Fruit fly (Drosophila melanogaster): ENCODE data around the gene CG42818.

The CG42818 gene

dm6 chr2L:16282077-16282471, 40.3 kb downstream of the CG42818 start (continued):
- no peak for TF ChIP-seq fd102C (GFP tag; optimal IDR thresholded peaks at IDR 0.05)
- no peak for TF ChIP-seq Nf-YA (GFP tag; IDR thresholded peaks at IDR 0.05)
- no peak for TF ChIP-seq gsb (GFP tag; IDR thresholded peaks at IDR 0.05)
- no peak for TF ChIP-seq chif (GFP tag; optimal IDR thresholded peaks at IDR 0.05)
- peak; percentile 13 for TF ChIP-seq sd (tag; optimal IDR thresholded peaks at IDR 0.05)
- no peak for TF ChIP-seq CG4424 (GFP tag; optimal IDR thresholded peaks at IDR 0.05)
- TF ChIP-seq Myb (GFP tag; optimal IDR thresholded peaks at IDR 0.05) = no peak
- no peak for TF ChIP-seq nau (GFP tag; optimal IDR thresholded peaks at IDR 0.05)
- no peak for TF ChIP-seq fu2 (GFP tag; optimal IDR thresholded peaks at IDR 0.05)
- 0 out of 3 replicates have a peak, but pooled peaks have one; percentile 22 for TF ChIP-seq Opbp (GFP tag; IDR thresholded peaks at IDR 0.05; ENCODE audit: partially characterized antibody)
- TF ChIP-seq maf-S (GFP tag; optimal IDR thresholded peaks at IDR 0.05) = no peak

DNA sequence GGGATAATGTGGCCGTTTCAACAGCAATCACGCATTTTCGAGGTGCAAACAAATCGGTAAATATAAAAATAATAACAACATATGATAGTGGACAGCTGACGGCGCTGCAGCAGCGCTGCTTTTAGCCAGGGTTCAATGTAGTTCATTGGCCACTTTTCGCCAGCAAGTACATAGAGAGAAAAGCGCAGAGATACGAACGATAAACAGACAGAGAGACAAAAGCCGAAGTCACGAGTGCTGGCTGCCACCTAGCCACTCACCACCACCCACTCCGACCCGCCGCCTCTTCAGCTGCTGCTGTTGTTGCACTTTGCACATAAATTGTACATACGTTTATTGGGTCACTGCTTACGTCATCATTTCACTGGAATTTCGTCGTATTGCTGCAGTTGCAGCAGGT, 41.1 kb downstream of the CG42818 start:
- peak; percentile 55 for TF ChIP-seq Med (GFP tag)
- no peak for TF ChIP-seq CG16813 (GFP tag; IDR thresholded peaks at IDR 0.05; ENCODE audit: partially characterized antibody)
- TF ChIP-seq her (GFP tag; optimal IDR thresholded peaks at IDR 0.05) = no peak
- no peak for TF ChIP-seq dmrt99B (tag; optimal IDR thresholded peaks at IDR 0.05)
- TF ChIP-seq Ets97D (GFP tag; optimal IDR thresholded peaks at IDR 0.05) = no peak
- TF ChIP-seq Pdp1 (GFP tag; optimal IDR thresholded peaks at IDR 0.05) = peak in 1 of 2 experiments; percentile 44
- no peak for TF ChIP-seq NC2β (GFP tag; optimal IDR thresholded peaks at IDR 0.05)
- TF ChIP-seq slp2 (GFP tag; optimal IDR thresholded peaks at IDR 0.05) = no peak
- TF ChIP-seq CG8388 (GFP tag; optimal IDR thresholded peaks at IDR 0.05) = no peak
- no peak for TF ChIP-seq Asciz (GFP tag; optimal IDR thresholded peaks at IDR 0.05)
- TF ChIP-seq ci (GFP tag; IDR thresholded peaks at IDR 0.05) = peak; percentile 53; the same call in 1 of the 3 replicates
- TF ChIP-seq CG8765 (GFP tag; IDR thresholded peaks at IDR 0.05) = no peak
- TF ChIP-seq CG14860 (GFP tag; IDR thresholded peaks at IDR 0.05; ENCODE audit: partially characterized antibody) = no peak
- no peak for TF ChIP-seq Kr (GFP tag; optimal IDR thresholded peaks at IDR 0.05)
- TF ChIP-seq Opbp (GFP tag; IDR thresholded peaks at IDR 0.05; ENCODE audit: partially characterized antibody) = no peak
- no peak for TF ChIP-seq CG4820 (GFP tag; optimal IDR thresholded peaks at IDR 0.05)
- TF ChIP-seq CG34224 (GFP tag; IDR thresholded peaks at IDR 0.05; ENCODE audit: partially characterized antibody) = no peak
- no peak for TF ChIP-seq emc (GFP tag; optimal IDR thresholded peaks at IDR 0.05)
- TF ChIP-seq CG13424 (tag; optimal IDR thresholded peaks at IDR 0.05) = no peak
- TF ChIP-seq Ada2b (GFP tag; IDR thresholded peaks at IDR 0.05) = no peak
- TF ChIP-seq CG14014 (GFP tag; IDR thresholded peaks at IDR 0.05) = no peak
- peak; percentile 9 to 33 for TF ChIP-seq crp (GFP tag; optimal IDR thresholded peaks at IDR 0.05)

- TF ChIP-seq Dek (tag; optimal IDR thresholded peaks at IDR 0.05) (peak; percentile 59), Myb (GFP tag; optimal IDR thresholded peaks at IDR 0.05) (peak; percentile 3), Dip2 (GFP tag; IDR thresholded peaks at IDR 0.05) (no peak), org-1 (GFP tag; optimal IDR thresholded peaks at IDR 0.05) (peak; percentile 52), CG8290 (GFP tag; optimal IDR thresholded peaks at IDR 0.05) (no peak), CG8290 (tag; optimal IDR thresholded peaks at IDR 0.05) (peak in 1 of 2 experiments; percentile 66), tio (GFP tag; optimal IDR thresholded peaks at IDR 0.05) (peak; percentile 26), cwo (GFP tag; optimal IDR thresholded peaks at IDR 0.05) (peak; percentile 72), pzg (GFP tag; optimal IDR thresholded peaks at IDR 0.05) (no peak), gsb-n (tag; optimal IDR thresholded peaks at IDR 0.05) (peak; percentile 19), CG6272 (GFP tag; IDR thresholded peaks at IDR 0.05) (no peak), maf-S (GFP tag; optimal IDR thresholded peaks at IDR 0.05) (peak; percentile 8), D (optimal IDR thresholded peaks at IDR 0.05) (no peak), D (GFP tag; optimal IDR thresholded peaks at IDR 0.05) (no peak), Ets65A (GFP tag) (peak; percentile 92), CG1832 (GFP tag; optimal IDR thresholded peaks at IDR 0.05) (peak; percentile 81), gem (tag; optimal IDR thresholded peaks at IDR 0.05) (peak; percentile 70)
Measured at dm6 chr2L:16284306-16285299, 42.9 kb downstream of the CG42818 start.
